Worm (Caenorhabditis elegans) whole organism, L2 larva: Measurements from ENCODE around the gene moe-3.

Experiments
- C34F6.9 ChIP-seq: fragments of 150-350 bp; optimal IDR thresholded peaks from 2 replicates; lab custom pipeline; 2014; ENCODE audit warnings: missing biosample characterization, missing genetic modification characterization
- R02D3.7 ChIP-seq: fragments of 150-350 bp; optimal IDR thresholded peaks from 2 replicates; lab custom pipeline; 2014; ENCODE audit warnings: missing biosample characterization, missing genetic modification characterization
- ZK546.5 ChIP-seq: sonication (generic microtip); optimal IDR thresholded peaks from 2 replicates; lab custom pipeline; 2017; ENCODE audit warnings: missing biosample characterization, missing genetic modification characterization
- alr-1 ChIP-seq: fragments of 150-350 bp; optimal IDR thresholded peaks from 2 replicates; lab custom pipeline; 2014; ENCODE audit warnings: missing biosample characterization, missing genetic modification characterization
- aly-2 ChIP-seq: fragments of 150-350 bp; optimal IDR thresholded peaks from 2 replicates; lab custom pipeline; 2014; ENCODE audit warnings: missing biosample characterization, missing genetic modification characterization
- ama-1 ChIP-seq: fragments of 150-350 bp; optimal IDR thresholded peaks from 2 replicates; lab custom pipeline; 2018; ENCODE audit warnings: inconsistent platforms
- blmp-1 ChIP-seq: sonication (generic microtip); optimal IDR thresholded peaks from 2 replicates; lab custom pipeline; 2017; ENCODE audit warnings: missing genetic modification characterization, mild to moderate bottlenecking, missing compliant biosample characterization, antibody characterized with exemption, moderate library complexity; ENCODE audit not compliant: insufficient read depth
- ceh-16 ChIP-seq: fragments of 150-350 bp; optimal IDR thresholded peaks from 2 replicates; lab custom pipeline; 2014; ENCODE audit warnings: missing biosample characterization, missing genetic modification characterization
- ceh-82 ChIP-seq: fragments of 150-350 bp; optimal IDR thresholded peaks from 2 replicates; lab custom pipeline; 2014; ENCODE audit warnings: missing biosample characterization, missing genetic modification characterization
- crh-2 ChIP-seq: sonication (generic microtip); optimal IDR thresholded peaks from 2 replicates; lab custom pipeline; 2017; ENCODE audit warnings: missing biosample characterization, missing genetic modification characterization
- dmd-4 ChIP-seq: sonication (generic microtip); optimal IDR thresholded peaks from 2 replicates; lab custom pipeline; 2017; ENCODE audit warnings: missing biosample characterization, missing genetic modification characterization
- egl-27 ChIP-seq: sonication (generic microtip); optimal IDR thresholded peaks from 3 replicates; lab custom pipeline; 2017; ENCODE audit warnings: missing biosample characterization, missing genetic modification reagents, missing genetic modification characterization
- elt-1 ChIP-seq: fragments of 150-350 bp; optimal IDR thresholded peaks from 2 replicates; lab custom pipeline; 2014; ENCODE audit warnings: missing biosample characterization, missing genetic modification characterization
- fos-1 ChIP-seq: fragments of 150-350 bp; optimal IDR thresholded peaks from 2 replicates; lab custom pipeline; 2014; ENCODE audit warnings: missing biosample characterization, missing genetic modification characterization
- gmeb-1 ChIP-seq: fragments of 150-350 bp; optimal IDR thresholded peaks from 2 replicates; lab custom pipeline; 2014; ENCODE audit warnings: missing biosample characterization, missing genetic modification characterization
- lin-13 ChIP-seq: fragments of 150-350 bp; optimal IDR thresholded peaks from 2 replicates; lab custom pipeline; 2014; ENCODE audit warnings: missing biosample characterization, missing genetic modification reagents, missing genetic modification characterization
- lin-39 ChIP-seq: fragments of 150-350 bp; optimal IDR thresholded peaks from 2 replicates; lab custom pipeline; 2014; ENCODE audit warnings: missing biosample characterization, missing genetic modification reagents, missing genetic modification characterization
- mab-5 ChIP-seq: fragments of 150-350 bp; optimal IDR thresholded peaks from 2 replicates; lab custom pipeline; 2014; ENCODE audit warnings: missing biosample characterization, missing genetic modification characterization
- mbf-1 ChIP-seq: sonication (generic microtip); optimal IDR thresholded peaks from 2 replicates; lab custom pipeline; 2017; ENCODE audit warnings: missing biosample characterization, missing genetic modification characterization
- mdl-1 ChIP-seq, 2 experiments: fragments of 150-350 bp in 1 of 2; sonication (generic microtip) in 1 of 2; optimal IDR thresholded peaks; 2 replicates each; lab custom pipeline; 2017; ENCODE audit warnings: missing biosample characterization in 2 of 2, missing genetic modification characterization in 2 of 2
- nhr-10 ChIP-seq: sonication (generic microtip); optimal IDR thresholded peaks from 2 replicates; lab custom pipeline; 2017; ENCODE audit warnings: missing biosample characterization, missing genetic modification characterization
- nhr-11 ChIP-seq: fragments of 150-350 bp; optimal IDR thresholded peaks from 2 replicates; lab custom pipeline; 2014; ENCODE audit warnings: missing biosample characterization, missing genetic modification characterization
- nhr-129 ChIP-seq: fragments of 150-350 bp; optimal IDR thresholded peaks from 2 replicates; lab custom pipeline; 2014; ENCODE audit warnings: missing biosample characterization, missing genetic modification characterization
- nhr-21 ChIP-seq: fragments of 150-350 bp; optimal IDR thresholded peaks from 2 replicates; lab custom pipeline; 2014; ENCODE audit warnings: missing biosample characterization, missing genetic modification characterization
- nhr-23 ChIP-seq: fragments of 150-350 bp; optimal IDR thresholded peaks from 2 replicates; lab custom pipeline; 2014; ENCODE audit warnings: missing biosample characterization, missing genetic modification reagents, missing genetic modification characterization
- nhr-237 ChIP-seq: fragments of 150-350 bp; optimal IDR thresholded peaks from 2 replicates; lab custom pipeline; 2014; ENCODE audit warnings: missing biosample characterization, missing genetic modification characterization
- nhr-25 ChIP-seq: fragments of 150-350 bp; sonication (generic microtip); optimal IDR thresholded peaks from 3 replicates; lab custom pipeline; 2014; ENCODE audit warnings: missing biosample characterization, missing genetic modification characterization
- peb-1 ChIP-seq: fragments of 150-350 bp; optimal IDR thresholded peaks from 2 replicates; lab custom pipeline; 2014; ENCODE audit warnings: missing biosample characterization, missing genetic modification characterization
- sem-4 ChIP-seq: fragments of 150-350 bp; optimal IDR thresholded peaks from 2 replicates; lab custom pipeline; 2014; ENCODE audit warnings: missing biosample characterization, missing genetic modification reagents, missing genetic modification characterization
- skn-1 ChIP-seq: sonication (generic microtip); optimal IDR thresholded peaks from 2 replicates; lab custom pipeline; 2017; ENCODE audit warnings: missing biosample characterization, missing genetic modification characterization
- sma-3 ChIP-seq: sonication (generic microtip); optimal IDR thresholded peaks from 2 replicates; lab custom pipeline; 2016; ENCODE audit warnings: missing genetic modification reagents, missing genetic modification characterization, missing compliant biosample characterization
- sma-9 ChIP-seq, 2 experiments: fragments of 150-350 bp in 1 of 2; sonication (generic microtip) in 1 of 2; optimal IDR thresholded peaks; 2 replicates each; lab custom pipeline; 2014 to 2016; ENCODE audit warnings: missing genetic modification characterization in 2 of 2, mild to moderate bottlenecking in 1 of 2, missing biosample characterization in 1 of 2, missing compliant biosample characterization in 1 of 2, missing genetic modification reagents in 1 of 2, moderate library complexity in 1 of 2
- snpc-4 ChIP-seq: fragments of 150-350 bp; optimal IDR thresholded peaks from 2 replicates; lab custom pipeline; 2014; ENCODE audit warnings: missing biosample characterization, missing genetic modification characterization
- unc-55 ChIP-seq: fragments of 150-350 bp; sonication (generic microtip); optimal IDR thresholded peaks from 3 replicates; lab custom pipeline; 2014; ENCODE audit warnings: missing biosample characterization, missing genetic modification reagents, missing genetic modification characterization
- zag-1 ChIP-seq: fragments of 150-350 bp; optimal IDR thresholded peaks from 2 replicates; lab custom pipeline; 2014; ENCODE audit warnings: missing biosample characterization, missing genetic modification characterization
- ztf-1 ChIP-seq: fragments of 200-800 bp; sonication (Bioruptor generic); conservative IDR thresholded peaks from 2 replicates; pipeline ENCODE4 v1.3.6; 2022; ENCODE audit warnings: missing genetic modification characterization, missing compliant biosample characterization
- ztf-11 ChIP-seq: sonication (generic microtip); optimal IDR thresholded peaks from 2 replicates; lab custom pipeline; 2017; ENCODE audit warnings: missing biosample characterization, missing genetic modification characterization
- ztf-4 ChIP-seq: fragments of 150-350 bp; optimal IDR thresholded peaks from 2 replicates; lab custom pipeline; 2014; ENCODE audit warnings: missing biosample characterization, missing genetic modification characterization

moe-3 gene

DNA sequence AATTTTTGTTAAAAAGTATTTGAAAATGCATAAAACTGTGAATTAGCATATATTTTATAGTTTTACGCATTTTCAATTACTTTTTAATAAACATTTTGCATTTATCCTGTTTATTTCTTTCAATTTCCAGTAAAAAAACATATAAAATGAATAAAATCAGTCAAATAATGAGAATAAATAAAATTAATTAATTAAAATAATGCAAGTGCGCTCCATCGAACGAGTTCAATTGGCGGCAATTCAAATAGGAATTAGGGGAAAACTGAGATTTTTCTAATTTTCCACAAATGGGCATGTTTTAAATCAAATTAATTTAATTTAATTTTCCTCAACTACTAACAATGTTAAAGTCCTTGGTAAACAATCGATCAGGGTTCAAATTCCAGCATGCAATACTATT lies 9.5 kb downstream of the moe-3 start:
- TF ChIP-seq ceh-16 (tag; lab: Kevin White, UChicago) = no peak
- no peak for TF ChIP-seq mab-5 (tag; lab: Kevin White, UChicago)
- TF ChIP-seq mdl-1 (tag; optimal IDR thresholded peaks at IDR 0.05; lab: Kevin White, UChicago) = no peak
- no peak for TF ChIP-seq snpc-4 (tag; lab: Kevin White, UChicago)
- no peak for TF ChIP-seq peb-1 (tag; lab: Kevin White, UChicago)
- no peak for TF ChIP-seq ceh-82 (tag; lab: Kevin White, UChicago)
- TF ChIP-seq sma-3 = no peak
- no peak for TF ChIP-seq dmd-4 (tag; lab: Kevin White, UChicago)
- TF ChIP-seq nhr-129 (tag; lab: Kevin White, UChicago) = no peak
- TF ChIP-seq nhr-21 (tag; lab: Kevin White, UChicago) = no peak
- no peak for TF ChIP-seq unc-55
- no peak for TF ChIP-seq gmeb-1 (tag; lab: Kevin White, UChicago)
- TF ChIP-seq lin-39 (tag; lab: Kevin White, UChicago) = no peak
- TF ChIP-seq nhr-237 (tag; lab: Kevin White, UChicago) = no peak
- TF ChIP-seq ZK546.5 (tag; lab: Kevin White, UChicago) = no peak
- TF ChIP-seq crh-2 (tag; lab: Kevin White, UChicago) = no peak

- TF ChIP-seq nhr-237 (tag; lab: Kevin White, UChicago) = no peak
- TF ChIP-seq unc-55 = no peak
- no peak for TF ChIP-seq mbf-1
- TF ChIP-seq aly-2 (tag; lab: Kevin White, UChicago) = no peak
- no peak for TF ChIP-seq nhr-25
- no peak for TF ChIP-seq ztf-11 (tag; lab: Kevin White, UChicago)
- no peak for TF ChIP-seq C34F6.9
- no peak for TF ChIP-seq zag-1 (tag; lab: Kevin White, UChicago)
- no peak for TF ChIP-seq alr-1
- TF ChIP-seq ceh-82 (tag; lab: Kevin White, UChicago) = no peak
- TF ChIP-seq sem-4 (tag; lab: Kevin White, UChicago) = no peak
- no peak for TF ChIP-seq ceh-16 (tag; lab: Kevin White, UChicago)
- no peak for TF ChIP-seq R02D3.7 (tag; lab: Kevin White, UChicago)
- TF ChIP-seq snpc-4 (tag; lab: Kevin White, UChicago) = no peak
- no peak for TF ChIP-seq elt-1 (tag; lab: Kevin White, UChicago)
- no peak for TF ChIP-seq ama-1 (lab: Kevin White, UChicago)
- no peak for TF ChIP-seq nhr-21 (tag; lab: Kevin White, UChicago)
- no peak for TF ChIP-seq lin-13
- no peak for TF ChIP-seq peb-1 (tag; lab: Kevin White, UChicago)
- no peak for TF ChIP-seq nhr-23 (tag; lab: Kevin White, UChicago)
Observed at ce11 chrII:13153299-13153698, 12.2 kb downstream of the moe-3 start, which contains the start of gene spe-18. Gene spe-18, minus strand, starts transcription at chrII:13153399.

DNA sequence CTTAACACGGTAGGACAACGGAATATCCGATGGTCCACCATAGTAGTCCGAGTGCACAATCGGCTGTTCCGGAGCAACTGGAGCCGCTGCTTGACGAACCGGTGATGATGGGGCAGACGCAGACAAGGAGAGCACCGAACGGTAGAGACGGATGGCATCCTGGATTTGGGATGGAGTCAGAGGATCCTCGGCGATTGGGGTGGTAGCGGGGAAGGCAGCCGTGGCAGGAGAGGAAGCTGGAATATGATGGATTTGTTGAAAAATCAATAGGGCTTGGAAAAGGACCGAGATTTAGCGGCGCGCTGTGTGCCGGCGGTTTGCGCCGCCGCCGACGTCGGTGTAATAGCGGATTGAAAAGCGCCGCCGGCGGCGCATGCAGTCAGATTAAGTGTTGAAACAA lies 13.1 kb downstream of the moe-3 start:
- TF ChIP-seq nhr-10 (tag; lab: Kevin White, UChicago) (no peak), nhr-23 (tag; lab: Kevin White, UChicago) (no peak), skn-1 (tag; lab: Kevin White, UChicago) (no peak), ztf-4 (tag; lab: Kevin White, UChicago) (no peak), ceh-82 (tag; lab: Kevin White, UChicago) (no peak), ztf-1 (GFP tag; lab: Robert Waterston, UW) (no peak), fos-1 (no peak), mab-5 (tag; lab: Kevin White, UChicago) (no peak), sem-4 (tag; lab: Kevin White, UChicago) (no peak), ZK546.5 (tag; lab: Kevin White, UChicago) (no peak)

DNA sequence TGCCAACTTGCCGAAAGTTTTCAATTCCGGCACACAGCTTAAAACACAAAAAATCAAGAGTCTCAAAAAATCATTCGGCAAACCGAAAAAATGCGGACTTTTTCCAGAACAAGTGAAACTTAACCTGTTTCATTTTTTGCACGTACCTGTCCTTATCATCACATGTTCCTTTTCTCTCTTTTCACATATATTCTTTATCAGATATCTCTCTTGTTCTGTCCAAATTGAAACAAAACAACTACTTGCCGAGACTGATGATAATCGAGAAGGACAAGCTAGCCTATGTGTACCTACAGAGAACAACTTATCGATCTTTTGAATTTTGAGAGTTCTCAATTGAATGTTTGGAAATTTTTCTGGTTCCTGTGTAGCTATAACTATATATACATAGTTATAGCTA lies 15.6 kb downstream of the moe-3 start:
- TF ChIP-seq nhr-11 (tag; lab: Kevin White, UChicago) = no peak
- peak; percentile 55 for TF ChIP-seq nhr-21 (tag; lab: Kevin White, UChicago)
- TF ChIP-seq dmd-4 (tag; lab: Kevin White, UChicago) = no peak
- TF ChIP-seq sma-3 = peak; percentile 5
- no peak for TF ChIP-seq skn-1 (tag; lab: Kevin White, UChicago)
- peak; percentile 65 for TF ChIP-seq sma-9 (GFP tag; optimal IDR thresholded peaks at IDR 0.05; lab: Kevin White, UChicago)
- TF ChIP-seq sma-9 (tag; optimal IDR thresholded peaks at IDR 0.05; lab: Kevin White, UChicago) = no peak
- TF ChIP-seq lin-13 = no peak
- TF ChIP-seq ztf-1 (GFP tag; lab: Robert Waterston, UW) = no peak
- TF ChIP-seq ZK546.5 (tag; lab: Kevin White, UChicago) = no peak
- no peak for TF ChIP-seq nhr-25
- TF ChIP-seq C34F6.9 = no peak
- TF ChIP-seq ceh-16 (tag; lab: Kevin White, UChicago) = no peak
- TF ChIP-seq sem-4 (tag; lab: Kevin White, UChicago) = no peak
- no peak for TF ChIP-seq alr-1
- no peak for TF ChIP-seq elt-1 (tag; lab: Kevin White, UChicago)
- TF ChIP-seq peb-1 (tag; lab: Kevin White, UChicago) = no peak
- TF ChIP-seq ztf-11 (tag; lab: Kevin White, UChicago) = no peak
- TF ChIP-seq nhr-129 (tag; lab: Kevin White, UChicago) = no peak
- TF ChIP-seq blmp-1 (tag; lab: Kevin White, UChicago) = peak; percentile 73
- TF ChIP-seq unc-55 = no peak
- TF ChIP-seq ama-1 (lab: Kevin White, UChicago) = no peak
- TF ChIP-seq egl-27 = no peak
